Fruit fly (Drosophila melanogaster): ENCODE results near the gene nullo.

Gene nullo

dm6 chrX:7013320-7014214 lies 35.7 kb upstream of the nullo start, which contains the start of the genes CG3032 and CG4593 (continued):
- peak; percentile 86 for TF ChIP-seq Hmr (GFP tag; optimal IDR thresholded peaks at IDR 0.05)
- TF ChIP-seq az2 (GFP tag; optimal IDR thresholded peaks at IDR 0.05) = peak; percentile 81
- TF ChIP-seq peb (GFP tag; IDR thresholded peaks at IDR 0.05) = peak; percentile 67
- TF ChIP-seq Gug (GFP tag; IDR thresholded peaks at IDR 0.05) = peak; percentile 89
- TF ChIP-seq HmgD (GFP tag; optimal IDR thresholded peaks at IDR 0.05) = peak; percentile 25
- peak; percentile 69 for TF ChIP-seq salm (tag; optimal IDR thresholded peaks at IDR 0.05)
- TF ChIP-seq run (tag; optimal IDR thresholded peaks at IDR 0.05) = peak; percentile 57
- peak; percentile 68 for TF ChIP-seq dimm (GFP tag; IDR thresholded peaks at IDR 0.05)
- peak; percentile 47 for TF ChIP-seq CG7928 (GFP tag; optimal IDR thresholded peaks at IDR 0.05)
- TF ChIP-seq knrl (GFP tag; IDR thresholded peaks at IDR 0.05; ENCODE audit: partially characterized antibody) = peak; percentile 28; the same call in 1 of the 3 replicates
- TF ChIP-seq CG12155 (GFP tag; optimal IDR thresholded peaks at IDR 0.05) = peak; percentile 85
- TF ChIP-seq Dip2 (GFP tag; IDR thresholded peaks at IDR 0.05) = no peak; the same call in 1 of the 2 replicates
- TF ChIP-seq wdn (GFP tag; IDR thresholded peaks at IDR 0.05) = peak; percentile 58; the same call in 1 of the 2 replicates
- no peak for TF ChIP-seq z (GFP tag; IDR thresholded peaks at IDR 0.05)
- TF ChIP-seq BEAF-32 (GFP tag; optimal IDR thresholded peaks at IDR 0.05) = peak; percentile 57
- no peak for TF ChIP-seq CG3407 (GFP tag; optimal IDR thresholded peaks at IDR 0.05)
- peak; percentile 6 for TF ChIP-seq luna (GFP tag; optimal IDR thresholded peaks at IDR 0.05)
- TF ChIP-seq CG7357 (GFP tag; IDR thresholded peaks at IDR 0.05) = peak; percentile 79; the same call in 1 of the 3 replicates
- peak in 1 of 2 experiments; percentile 60 for TF ChIP-seq crp (GFP tag; optimal IDR thresholded peaks at IDR 0.05)
- peak; percentile 97 for TF ChIP-seq grau (tag; optimal IDR thresholded peaks at IDR 0.05)
- TF ChIP-seq Hr51 (GFP tag; optimal IDR thresholded peaks at IDR 0.05) = peak; percentile 59 to 80
- no peak for TF ChIP-seq Dll (GFP tag; IDR thresholded peaks at IDR 0.05; ENCODE audit: partially characterized antibody)
- TF ChIP-seq Dp (GFP tag; optimal IDR thresholded peaks at IDR 0.05) = peak; percentile 28
- TF ChIP-seq Tbp (GFP tag; optimal IDR thresholded peaks at IDR 0.05) = no peak
- TF ChIP-seq Nf-YC (tag; optimal IDR thresholded peaks at IDR 0.05) = peak; percentile 48
- peak; percentile 82 for TF ChIP-seq CG3847 (GFP tag; IDR thresholded peaks at IDR 0.05)
- TF ChIP-seq CG12236 (GFP tag; optimal IDR thresholded peaks at IDR 0.05) = peak; percentile 4
- peak; percentile 97 for TF ChIP-seq row (GFP tag; IDR thresholded peaks at IDR 0.05)
- TF ChIP-seq corto (GFP tag; optimal IDR thresholded peaks at IDR 0.05) = no peak
- TF ChIP-seq slbo (GFP tag; IDR thresholded peaks at IDR 0.05) = peak; percentile 96
- TF ChIP-seq CG17829 (tag; optimal IDR thresholded peaks at IDR 0.05) = peak; percentile 74
- peak; percentile 17 for TF ChIP-seq mirr (GFP tag; optimal IDR thresholded peaks at IDR 0.05)
- peak; percentile 70 for TF ChIP-seq CG12071 (GFP tag; optimal IDR thresholded peaks at IDR 0.05)
- peak; percentile 42 for TF ChIP-seq ab (GFP tag; optimal IDR thresholded peaks at IDR 0.05)
- TF ChIP-seq Ets97D (GFP tag; optimal IDR thresholded peaks at IDR 0.05) = peak; percentile 54
- peak; percentile 68 for TF ChIP-seq CG14710 (tag; optimal IDR thresholded peaks at IDR 0.05)
- TF ChIP-seq shn (GFP tag; optimal IDR thresholded peaks at IDR 0.05) = peak; percentile 48
- TF ChIP-seq vvl (GFP tag; IDR thresholded peaks at IDR 0.05) = peak; percentile 93
- peak; percentile 18 for TF ChIP-seq her (GFP tag; optimal IDR thresholded peaks at IDR 0.05)
- peak; percentile 95 for TF ChIP-seq Ptx1 (GFP tag; IDR thresholded peaks at IDR 0.05)
- peak; percentile 71 for TF ChIP-seq CG13296 (GFP tag; optimal IDR thresholded peaks at IDR 0.05)
- TF ChIP-seq cg (GFP tag; optimal IDR thresholded peaks at IDR 0.05) = no peak
- TF ChIP-seq CrebB (tag; optimal IDR thresholded peaks at IDR 0.05) = peak; percentile 65
- TF ChIP-seq Doc2 (GFP tag; IDR thresholded peaks at IDR 0.05) = no peak
- TF ChIP-seq jumu (GFP tag; optimal IDR thresholded peaks at IDR 0.05) = peak; percentile 57
- TF ChIP-seq CG11456 (GFP tag; IDR thresholded peaks at IDR 0.05) = peak; percentile 87
- TF ChIP-seq HLHmδ (GFP tag; optimal IDR thresholded peaks at IDR 0.05) = no peak
- TF ChIP-seq da (GFP tag; optimal IDR thresholded peaks at IDR 0.05) = no peak
- peak; percentile 35 for TF ChIP-seq CG6854 (GFP tag; optimal IDR thresholded peaks at IDR 0.05)
